Worm (Caenorhabditis elegans): ENCODE measurements around the gene ptp-3.

Gene ptp-3

ce11 chrII:10925804-10926570, 49.4 kb upstream of the ptp-3 start, which contains the start of gene metr-1 (continued):
- TF ChIP-seq madf-3 (GFP tag; IDR thresholded peaks at IDR 0.05) (no peak), B0019.2 (GFP tag; conservative IDR thresholded peaks at IDR 0.05) (no peak), madf-10 (tag; optimal IDR thresholded peaks at IDR 0.05) (no peak), xnd-1 (tag; optimal IDR thresholded peaks at IDR 0.05) (peak; percentile 27), F57A8.1 (GFP tag; optimal IDR thresholded peaks at IDR 0.05) (no peak), F55B11.4 (tag; optimal IDR thresholded peaks at IDR 0.05; ENCODE audit: borderline replicate concordance, insufficient read depth) (no peak), nfya-1 (tag; optimal IDR thresholded peaks at IDR 0.05; ENCODE audit: borderline replicate concordance, insufficient read depth) (no peak), snpc-1.3 (tag; optimal IDR thresholded peaks at IDR 0.05; ENCODE audit: insufficient read depth) (no peak), die-1 (tag; optimal IDR thresholded peaks at IDR 0.05) (no peak), chd-7 (tag; optimal IDR thresholded peaks at IDR 0.05) (no peak), him-1 (tag; optimal IDR thresholded peaks at IDR 0.05) (no peak), ztf-26 (tag; optimal IDR thresholded peaks at IDR 0.05) (no peak), dpff-1 (tag; optimal IDR thresholded peaks at IDR 0.05) (no peak), ztf-18 (tag; optimal IDR thresholded peaks at IDR 0.05) (no peak), nhr-120 (GFP tag; IDR thresholded peaks at IDR 0.05) (no peak), atf-7 (tag; optimal IDR thresholded peaks at IDR 0.05) (no peak), aptf-3 (GFP tag; IDR thresholded peaks at IDR 0.05) (no peak), unc-130 (GFP tag; optimal IDR thresholded peaks at IDR 0.05) (no peak), ztf-3 (GFP tag; optimal IDR thresholded peaks at IDR 0.05) (no peak), mcd-1 (GFP tag; IDR thresholded peaks at IDR 0.05) (peak; percentile 49; the same call in 1 of the 2 replicates), bed-2 (GFP tag; IDR thresholded peaks at IDR 0.05) (peak; percentile 59; the same call in 1 of the 2 replicates), F22D6.2 (tag; optimal IDR thresholded peaks at IDR 0.05) (no peak), zfh-2 (GFP tag; conservative IDR thresholded peaks at IDR 0.05) (no peak), K12H6.12 (tag; optimal IDR thresholded peaks at IDR 0.05) (no peak), dox-1 (GFP tag; IDR thresholded peaks at IDR 0.05) (no peak), zim-3 (tag; optimal IDR thresholded peaks at IDR 0.05) (no peak), cebp-2 (GFP tag; IDR thresholded peaks at IDR 0.05) (no peak), athp-1 (tag; optimal IDR thresholded peaks at IDR 0.05) (no peak), F49E8.2 (tag; optimal IDR thresholded peaks at IDR 0.05; ENCODE audit: insufficient read depth) (no peak), lin-40 (tag; optimal IDR thresholded peaks at IDR 0.05) (no peak), rec-8 (tag; optimal IDR thresholded peaks at IDR 0.05) (peak in 1 of 2 experiments; percentile 18), nfyb-1 (GFP tag; IDR thresholded peaks at IDR 0.05) (no peak), unc-62 (GFP tag; optimal IDR thresholded peaks at IDR 0.05) (no peak), ets-4 (GFP tag; optimal IDR thresholded peaks at IDR 0.05) (no peak), egl-18 (GFP tag; IDR thresholded peaks at IDR 0.05) (no peak), C06A6.2 (GFP tag; conservative IDR thresholded peaks at IDR 0.05) (no peak), snpc-1.1 (tag; optimal IDR thresholded peaks at IDR 0.05; ENCODE audit: insufficient read depth) (no peak), hmg-20 (GFP tag; IDR thresholded peaks at IDR 0.05) (peak; percentile 35; the same call in 1 of the 2 replicates), egl-44 (GFP tag; IDR thresholded peaks at IDR 0.05) (no peak), lin-35 (GFP tag; optimal IDR thresholded peaks at IDR 0.05) (peak in 2 of 3 experiments; percentile 9 to 79), ztf-28 (GFP tag; IDR thresholded peaks at IDR 0.05) (no peak), hrde-1 (tag; optimal IDR thresholded peaks at IDR 0.05; ENCODE audit: borderline replicate concordance) (no peak), fkh-3 (tag; optimal IDR thresholded peaks at IDR 0.05) (no peak), sea-2 (GFP tag; IDR thresholded peaks at IDR 0.05) (no peak), Y79H2A.3 (GFP tag; conservative IDR thresholded peaks at IDR 0.05) (no peak), madf-8 (GFP tag; conservative IDR thresholded peaks at IDR 0.05) (0 out of 2 replicates have a peak, but pooled peaks have one; percentile 7), F39B2.1 (GFP tag; IDR thresholded peaks at IDR 0.05) (no peak)
